Worm (Caenorhabditis elegans): ENCODE measurements around the gene F13A7.7.
"Not testable (repeated sequence)": the region's sequence is repeated elsewhere in the genome, so short reads cannot be mapped to it uniquely, and the experiment has no call there.

The F13A7.7 gene

ce11 chrV:16342258-16342618 is 41.4 kb downstream of the F13A7.7 start, which contains the start of gene nhr-193:
TSS of gene nhr-193 (plus strand) at chrV:16342308.
- TF ChIP-seq jun-1 (tag; optimal IDR thresholded peaks at IDR 0.05) = no peak
- no peak for TF ChIP-seq mdl-1 (tag; optimal IDR thresholded peaks at IDR 0.05)
- peak; percentile 40 for TF ChIP-seq nhr-20 (tag; optimal IDR thresholded peaks at IDR 0.05)
- TF ChIP-seq alr-1 (tag; optimal IDR thresholded peaks at IDR 0.05; ENCODE audit: borderline replicate concordance) = no peak
- TF ChIP-seq efl-1 (optimal IDR thresholded peaks at IDR 0.05) = no peak
- no peak for TF ChIP-seq efl-1 (GFP tag; optimal IDR thresholded peaks at IDR 0.05 in 1 of 2)
- no peak for TF ChIP-seq swsn-7 (tag; optimal IDR thresholded peaks at IDR 0.05)
- no peak for TF ChIP-seq vab-15 (tag; optimal IDR thresholded peaks at IDR 0.05)
- TF ChIP-seq lin-35 (GFP tag; optimal IDR thresholded peaks at IDR 0.05) = peak in 1 of 2 experiments; percentile 37
- no peak for TF ChIP-seq grh-1 (GFP tag; IDR thresholded peaks at IDR 0.05)
- no peak for TF ChIP-seq fkh-10 (GFP tag; optimal IDR thresholded peaks at IDR 0.05)
- TF ChIP-seq elt-2 (tag; optimal IDR thresholded peaks at IDR 0.05) = peak; percentile 48
- TF ChIP-seq pax-3 (tag; optimal IDR thresholded peaks at IDR 0.05) = no peak
- TF ChIP-seq ceh-63 (GFP tag; optimal IDR thresholded peaks at IDR 0.05) = no peak
- TF ChIP-seq lsy-2 (tag; optimal IDR thresholded peaks at IDR 0.05) = no peak
- TF ChIP-seq aly-2 (tag; optimal IDR thresholded peaks at IDR 0.05) = no peak
- TF ChIP-seq tlp-1 (tag; optimal IDR thresholded peaks at IDR 0.05) = no peak

DNA sequence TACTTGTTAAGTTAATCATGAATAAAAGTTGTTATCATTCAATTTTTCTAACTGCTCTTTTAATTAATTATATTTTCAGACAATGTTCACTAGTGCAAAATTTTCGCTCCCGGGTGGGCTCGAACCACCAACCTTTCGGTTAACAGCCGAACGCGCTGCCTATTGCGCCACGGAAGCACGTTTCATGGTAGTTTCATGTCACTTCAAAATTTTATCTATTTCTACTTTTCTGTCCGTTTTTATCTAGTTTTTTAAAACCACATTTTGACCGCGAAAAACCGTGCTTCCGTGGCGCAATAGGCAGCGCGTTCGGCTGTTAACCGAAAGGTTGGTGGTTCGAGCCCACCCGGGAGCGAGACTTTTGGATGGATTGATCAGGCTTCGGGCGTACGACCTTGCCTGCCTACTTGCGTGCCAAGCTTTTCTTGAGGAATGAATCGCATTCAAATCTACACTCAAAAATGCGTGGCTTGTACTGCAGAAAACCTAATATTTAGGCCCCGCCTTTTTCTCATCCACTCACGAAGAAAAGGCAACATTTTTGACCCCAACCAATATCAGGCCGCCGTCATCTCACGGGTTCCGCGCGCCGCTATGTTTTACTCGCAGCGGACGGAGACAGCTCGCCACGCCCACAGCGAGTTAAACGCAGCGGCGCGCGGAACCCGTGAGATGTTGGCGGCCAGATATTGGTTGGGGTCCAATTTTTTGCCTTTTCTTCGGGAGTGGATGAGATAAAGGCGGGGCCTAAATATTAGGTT is 42.0 kb downstream of the F13A7.7 start:
- TF ChIP-seq snpc-4 (tag; optimal IDR thresholded peaks at IDR 0.05) (peak; percentile 47), efl-1 (GFP tag; optimal IDR thresholded peaks at IDR 0.05 in 1 of 2) (peak in 1 of 2 experiments; percentile 7)
- TF ChIP-seq efl-1 (optimal IDR thresholded peaks at IDR 0.05) = not testable (repeated sequence)

DNA sequence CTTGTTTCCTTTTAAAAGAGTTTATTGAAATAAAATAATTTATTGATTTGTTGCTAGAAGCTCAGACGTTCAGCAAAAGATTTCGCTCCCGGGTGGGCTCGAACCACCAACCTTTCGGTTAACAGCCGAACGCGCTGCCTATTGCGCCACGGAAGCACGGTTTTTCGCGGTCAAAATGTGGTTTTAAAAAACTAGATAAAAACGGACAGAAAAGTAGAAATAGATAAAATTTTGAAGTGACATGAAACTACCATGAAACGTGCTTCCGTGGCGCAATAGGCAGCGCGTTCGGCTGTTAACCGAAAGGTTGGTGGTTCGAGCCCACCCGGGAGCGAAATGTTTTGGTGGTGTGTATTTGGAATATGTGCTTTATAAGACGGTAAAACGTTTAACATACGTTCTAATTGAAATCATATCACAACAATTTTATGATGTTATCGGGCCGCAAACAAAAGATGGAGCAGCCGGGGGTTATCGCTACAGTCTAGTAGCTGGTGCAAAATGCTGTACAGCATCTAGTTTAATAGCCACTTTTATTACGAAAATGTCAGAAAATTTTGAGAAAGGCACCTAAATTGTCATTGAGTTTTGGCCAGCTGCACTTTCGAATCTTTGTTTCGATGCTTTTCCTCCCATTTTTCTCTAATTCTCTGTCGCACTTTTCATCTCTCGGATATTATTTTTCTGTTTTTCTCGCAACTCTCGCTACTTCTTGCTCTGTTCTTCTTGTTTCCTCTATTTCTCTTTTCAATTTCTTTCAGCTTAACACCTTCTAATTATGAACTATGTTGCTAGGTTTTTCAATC is 45.1 kb downstream of the F13A7.7 start, which contains the start of gene slc-9B.2:
TSS of gene slc-9B.2 (plus strand) at position 756 of the 806 bp plus-strand sequence.
- TF ChIP-seq nhr-85 (tag) (peak; percentile 4), nhr-90 (tag; optimal IDR thresholded peaks at IDR 0.05; ENCODE audit: poor library complexity) (peak; percentile 37), grh-1 (GFP tag; IDR thresholded peaks at IDR 0.05) (0 out of 2 replicates have a peak, but pooled peaks have one; percentile 20), efl-1 (optimal IDR thresholded peaks at IDR 0.05) (peak in 1 of 2 experiments; percentile 7)
- not testable (repeated sequence) for TF ChIP-seq efl-1 (GFP tag; optimal IDR thresholded peaks at IDR 0.05 in 1 of 2)

DNA sequence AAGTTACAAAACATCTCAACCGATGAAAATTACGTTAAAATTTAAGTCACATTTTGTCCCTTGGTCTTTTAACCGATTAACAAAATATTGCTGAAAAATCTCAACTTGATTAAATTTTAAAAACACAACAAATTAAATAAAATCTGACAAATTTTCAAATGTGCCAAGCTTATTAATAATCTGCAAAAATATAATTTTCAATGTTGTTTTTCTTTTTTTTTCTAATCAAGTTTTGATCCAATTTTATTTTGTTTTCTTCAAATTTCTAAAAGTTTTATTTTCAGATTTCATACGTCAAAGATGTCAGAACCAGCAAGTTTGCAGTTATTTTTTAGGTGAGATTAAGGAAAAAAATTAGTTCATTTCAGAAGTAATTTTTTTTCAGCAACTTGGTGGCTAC is 47.3 kb downstream of the F13A7.7 start, which contains the start of gene srw-87:
TSS of gene srw-87 (plus strand) at position 301 of the 400 bp plus-strand sequence.
- no peak for TF ChIP-seq efl-3 (GFP tag; optimal IDR thresholded peaks at IDR 0.05)
- no peak for TF ChIP-seq hlh-17 (GFP tag; optimal IDR thresholded peaks at IDR 0.05; ENCODE audit: borderline replicate concordance)
- TF ChIP-seq snpc-4 (tag; optimal IDR thresholded peaks at IDR 0.05) = no peak
- no peak for TF ChIP-seq blmp-1 (tag; optimal IDR thresholded peaks at IDR 0.05)
- TF ChIP-seq irx-1 (tag; optimal IDR thresholded peaks at IDR 0.05) = no peak
- TF ChIP-seq unc-62 (GFP tag; optimal IDR thresholded peaks at IDR 0.05) = no peak
- TF ChIP-seq egl-27 (tag; optimal IDR thresholded peaks at IDR 0.05) = no peak

ce11 chrV:16333412-16333811 is 50.2 kb downstream of the F13A7.7 start, which contains the start of gene srh-167:
TSS of gene srh-167 (plus strand) at chrV:16333712.
- TF ChIP-seq C34B4.2 (tag; optimal IDR thresholded peaks at IDR 0.05) (no peak), lin-15B (tag; optimal IDR thresholded peaks at IDR 0.05) (no peak), nhr-71 (tag; optimal IDR thresholded peaks at IDR 0.05) (no peak), unc-30 (tag; optimal IDR thresholded peaks at IDR 0.05) (no peak), unc-62 (GFP tag; optimal IDR thresholded peaks at IDR 0.05) (no peak), tbx-2 (tag; optimal IDR thresholded peaks at IDR 0.05) (no peak), fkh-10 (GFP tag; optimal IDR thresholded peaks at IDR 0.05) (no peak), elt-2 (tag; optimal IDR thresholded peaks at IDR 0.05) (no peak), lin-39 (tag; optimal IDR thresholded peaks at IDR 0.05) (no peak), fkh-4 (tag; optimal IDR thresholded peaks at IDR 0.05; ENCODE audit: borderline replicate concordance) (no peak), elt-3 (tag; optimal IDR thresholded peaks at IDR 0.05) (no peak), ama-1 (optimal IDR thresholded peaks at IDR 0.05) (no peak), pag-3 (tag; optimal IDR thresholded peaks at IDR 0.05; ENCODE audit: borderline replicate concordance, insufficient read depth) (no peak), lir-3 (tag; optimal IDR thresholded peaks at IDR 0.05; ENCODE audit: poor library complexity) (no peak), sox-4 (tag; optimal IDR thresholded peaks at IDR 0.05) (no peak), unc-130 (tag; optimal IDR thresholded peaks at IDR 0.05) (no peak), egl-13 (tag; optimal IDR thresholded peaks at IDR 0.05) (no peak)
